Fruit fly (Drosophila melanogaster) whole organism, adult: Measurements from ENCODE around the gene TpnC73F.

Source experiments
- CG11617 ChIP-seq: fragments of 200-800 bp; sonication (Bioruptor generic); optimal IDR thresholded peaks from 2 replicates; lab custom pipeline; 2017; ENCODE audit warnings: mild to moderate bottlenecking, missing biosample characterization, missing genetic modification reagents, missing genetic modification characterization
- Crg-1 ChIP-seq: fragments of 200-800 bp; sonication (Bioruptor generic); optimal IDR thresholded peaks from 2 replicates; lab custom pipeline; 2016; ENCODE audit warnings: missing biosample characterization, missing genetic modification characterization
- Hr96 ChIP-seq: fragments of 200-800 bp; sonication (Bioruptor generic); optimal IDR thresholded peaks from 2 replicates; lab custom pipeline; 2016; ENCODE audit warnings: missing biosample characterization, missing genetic modification characterization
- Mnt ChIP-seq: fragments of 200-800 bp; sonication (Bioruptor generic); optimal IDR thresholded peaks from 2 replicates; lab custom pipeline; 2016; ENCODE audit warnings: missing biosample characterization, mild to moderate bottlenecking, missing genetic modification characterization
- cic ChIP-seq: fragments of 200-800 bp; sonication (Bioruptor generic); optimal IDR thresholded peaks from 2 replicates; lab custom pipeline; 2017; ENCODE audit warnings: missing biosample characterization, mild to moderate bottlenecking, missing genetic modification characterization, moderate library complexity
- cnc ChIP-seq, 2 experiments: fragments of >200 bp; optimal IDR thresholded peaks; 2 replicates each; lab custom pipeline; 2017
- kay ChIP-seq: fragments of 200-800 bp; sonication (Bioruptor generic); peaks from one replicate; lab custom pipeline; 2016; ENCODE audit warnings: missing biosample characterization, missing genetic modification characterization, borderline replicate concordance
- ovo ChIP-seq: fragments of 200-800 bp; sonication (Bioruptor generic); optimal IDR thresholded peaks from 2 replicates; lab custom pipeline; 2016; ENCODE audit warnings: missing biosample characterization, missing genetic modification characterization
- tj ChIP-seq: fragments of 200-800 bp; sonication (Bioruptor generic); optimal IDR thresholded peaks from 3 replicates; lab custom pipeline; 2017; ENCODE audit warnings: missing biosample characterization, mild to moderate bottlenecking, missing genetic modification characterization, moderate library complexity

dm6 chr3L:17010492-17011303, 35.2 kb upstream of the TpnC73F start:
- TF ChIP-seq ovo (GFP tag; lab: Kevin White, UChicago) (no peak), kay (GFP tag; lab: Kevin White, UChicago) (peak; percentile 91), Hr96 (GFP tag; lab: Kevin White, UChicago) (peak; percentile 18), CG11617 (GFP tag; lab: Kevin White, UChicago) (no peak), tj (GFP tag; lab: Kevin White, UChicago) (no peak), cic (peak; percentile 48), Mnt (GFP tag; lab: Kevin White, UChicago) (no peak), Crg-1 (GFP tag; lab: Kevin White, UChicago) (no peak), cnc (optimal IDR thresholded peaks at IDR 0.05; lab: Kevin White, UChicago) (peak in 1 of 2 experiments; percentile 19)
